Fruit fly (Drosophila melanogaster) whole organism, prepupa: Measurements from ENCODE around the gene CG43051.

ENCODE experiments used
- Blimp-1 ChIP-seq: fragments of 200-800 bp; sonication (Bioruptor generic); optimal IDR thresholded peaks from 3 replicates; lab custom pipeline; 2017; ENCODE audit warnings: missing biosample characterization, missing genetic modification characterization, mild to moderate bottlenecking, moderate library complexity, missing genetic modification reagents
- CG10669 ChIP-seq: fragments of 200-800 bp; sonication (Bioruptor generic); optimal IDR thresholded peaks from 3 replicates; lab custom pipeline; 2018; ENCODE audit warnings: missing biosample characterization, mild to moderate bottlenecking, missing genetic modification characterization, moderate library complexity
- CG11294 ChIP-seq: fragments of 200-800 bp; sonication (Bioruptor generic); IDR thresholded peaks from 2 replicates; pipeline ENCODE4 v1.3.6; 2022; ENCODE audit warnings: missing biosample characterization, missing genetic modification characterization
- CG16779 ChIP-seq: fragments of 200-800 bp; sonication (Bioruptor generic); optimal IDR thresholded peaks from 3 replicates; lab custom pipeline; 2017; ENCODE audit warnings: missing biosample characterization, mild to moderate bottlenecking, missing genetic modification characterization
- CG6163 ChIP-seq: fragments of 200-800 bp; sonication (Bioruptor generic); IDR thresholded peaks from 3 replicates; pipeline ENCODE4 v1.3.6; 2022; ENCODE audit warnings: missing biosample characterization, missing genetic modification characterization
- Hr39 ChIP-seq: fragments of 200-800 bp; sonication (Bioruptor generic); optimal IDR thresholded peaks from 2 replicates; lab custom pipeline; 2016; ENCODE audit warnings: missing biosample characterization, missing genetic modification characterization
- OdsH ChIP-seq: fragments of 200-800 bp; sonication (Bioruptor generic); optimal IDR thresholded peaks from 3 replicates; lab custom pipeline; 2016; ENCODE audit warnings: missing biosample characterization, missing genetic modification characterization
- net ChIP-seq: fragments of 200-800 bp; sonication (Bioruptor generic); optimal IDR thresholded peaks from 3 replicates; lab custom pipeline; 2016; ENCODE audit warnings: missing biosample characterization, missing genetic modification characterization

DNA sequence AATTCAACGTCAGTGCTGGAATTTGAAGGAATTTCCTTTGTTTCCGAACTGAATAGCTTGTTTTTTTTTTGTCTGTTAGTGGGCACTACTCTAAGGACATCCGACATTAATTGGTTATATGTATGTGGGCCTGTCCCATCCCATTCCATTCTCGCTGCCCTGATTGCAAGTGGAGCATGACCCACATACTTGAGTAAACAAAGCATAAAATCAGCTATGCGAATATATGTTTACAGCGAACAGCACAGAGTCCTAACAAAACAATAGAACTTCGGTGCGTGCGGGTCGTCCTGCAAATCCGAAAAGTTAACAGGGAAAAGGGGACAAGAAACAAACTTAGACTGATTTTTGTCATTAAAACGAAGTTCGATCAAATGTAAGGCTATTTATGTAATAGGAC is 2.1 kb upstream of the CG43051 start:
- no peak for TF ChIP-seq OdsH (GFP tag; lab: Kevin White, UChicago)
- no peak for TF ChIP-seq Blimp-1
- no peak for TF ChIP-seq CG16779 (tag; lab: Kevin White, UChicago)
- TF ChIP-seq net (GFP tag; lab: Kevin White, UChicago): no peak
- TF ChIP-seq CG11294 (GFP tag; lab: Robert Waterston, UW): no peak
- TF ChIP-seq CG6163: no peak
- no peak for TF ChIP-seq Hr39 (GFP tag; lab: Kevin White, UChicago)
- no peak for TF ChIP-seq CG10669 (GFP tag; lab: Kevin White, UChicago)
